Worm (Caenorhabditis elegans) whole organism, L4/young adult: Measurements from ENCODE around the gene C06H2.2.

ENCODE experiments used
- W03F9.2 ChIP-seq: fragments of 150-350 bp; optimal IDR thresholded peaks from 2 replicates; lab custom pipeline; 2014; ENCODE audit warnings: missing biosample characterization, missing genetic modification characterization
- dao-5 ChIP-seq: sonication (generic microtip); optimal IDR thresholded peaks from 2 replicates; lab custom pipeline; 2016; ENCODE audit warnings: missing genotype, missing genetic modification characterization, moderate library complexity, missing compliant biosample characterization

ce11 chrV:11155553-11155952 is 30.5 kb downstream of the C06H2.2 start, which contains the start of gene srg-38:
- TF ChIP-seq dao-5 (tag; lab: Kevin White, UChicago) (no peak), W03F9.2 (no peak)
